Fruit fly (Drosophila melanogaster) Kc167 (cell line): ENCODE measurements around the gene CG7006.

ENCODE experiments used
- Myc ChIP-seq: fragments of >200 bp; optimal IDR thresholded peaks from 2 replicates; lab custom pipeline; 2017; ENCODE audit warnings: missing external identifiers
- Sin3A ChIP-seq: fragments of >200 bp; optimal IDR thresholded peaks from 2 replicates; lab custom pipeline; 2018; ENCODE audit warnings: missing external identifiers
- h ChIP-seq: fragments of >200 bp; optimal IDR thresholded peaks from 3 replicates; lab custom pipeline; 2018; ENCODE audit warnings: missing external identifiers
- insv ChIP-seq: fragments of >200 bp; optimal IDR thresholded peaks from 3 replicates; lab custom pipeline; 2018; ENCODE audit warnings: missing external identifiers
- psq ChIP-seq: fragments of >200 bp; optimal IDR thresholded peaks from 2 replicates; lab custom pipeline; 2017; ENCODE audit warnings: missing external identifiers
- ttk ChIP-seq: sonication (Bioruptor generic); optimal IDR thresholded peaks from 2 replicates; lab custom pipeline; 2017; ENCODE audit warnings: missing external identifiers

Gene CG7006

DNA sequence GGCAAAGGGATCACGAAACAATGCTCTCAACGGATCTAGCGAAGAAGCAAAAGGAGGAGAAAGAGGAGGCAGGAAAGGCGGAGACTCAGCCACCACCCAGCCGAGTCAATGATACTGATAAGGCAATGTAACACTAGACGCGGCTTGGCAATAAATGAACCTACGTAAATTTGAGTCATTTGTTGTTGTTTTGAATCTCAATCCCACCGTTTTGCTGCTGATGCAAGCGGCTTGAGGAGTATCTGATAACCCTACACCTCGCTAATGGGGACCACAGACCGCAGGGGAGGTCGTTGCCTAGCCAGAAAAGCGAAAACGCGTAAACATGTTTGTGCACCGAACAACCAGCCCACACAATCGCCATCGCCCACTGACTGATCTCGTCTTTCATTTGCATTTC lies 28.2 kb downstream of the CG7006 start:
- no peak for TF ChIP-seq Myc
- no peak for TF ChIP-seq ttk

DNA sequence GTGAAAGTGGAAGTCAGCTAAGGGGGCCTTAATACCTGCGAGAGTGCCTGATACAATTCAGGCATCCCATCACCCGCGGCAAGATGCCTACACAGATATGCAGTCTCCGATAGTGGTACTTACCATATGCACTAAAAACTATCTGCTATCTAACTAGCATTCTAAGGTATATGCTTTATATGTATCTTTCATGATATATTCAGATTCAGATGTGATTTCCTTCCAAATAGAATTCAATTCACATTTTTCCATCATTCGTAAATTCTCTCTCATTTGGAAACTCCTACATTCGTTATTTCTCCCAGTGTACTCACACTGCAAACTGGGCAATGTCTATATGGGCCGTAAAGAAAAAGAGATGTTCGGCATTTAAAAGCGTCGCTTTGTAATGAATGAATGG lies 36.0 kb downstream of the CG7006 start:
- TF ChIP-seq h (lab: Kevin White, UChicago) = no peak
- no peak for TF ChIP-seq ttk
- TF ChIP-seq psq (lab: Kevin White, UChicago) = no peak
- no peak for TF ChIP-seq insv (lab: Kevin White, UChicago)

DNA sequence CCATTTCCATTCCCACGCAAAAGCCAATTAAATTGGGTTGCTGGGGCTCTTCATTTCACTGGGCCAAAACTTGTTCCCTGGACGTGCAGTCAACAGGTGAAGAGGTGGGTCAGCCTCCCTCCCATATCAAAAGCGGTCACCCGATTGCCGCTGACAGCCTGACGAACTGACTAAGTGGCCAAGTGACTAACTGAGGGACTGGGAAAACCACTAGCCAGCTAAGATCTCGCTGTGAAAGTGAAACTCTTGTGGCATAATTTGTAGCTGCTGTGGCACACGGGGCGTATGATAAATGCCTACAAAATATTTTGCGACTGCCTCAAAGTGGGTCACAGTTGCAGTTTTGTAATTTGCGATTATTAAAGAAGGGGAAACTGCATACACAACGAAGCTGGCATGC lies 38.0 kb downstream of the CG7006 start:
- no peak for TF ChIP-seq h (lab: Kevin White, UChicago)
- no peak for TF ChIP-seq ttk
- TF ChIP-seq Sin3A (lab: Kevin White, UChicago) = no peak
- TF ChIP-seq psq (lab: Kevin White, UChicago) = no peak
- TF ChIP-seq Myc = no peak
- no peak for TF ChIP-seq insv (lab: Kevin White, UChicago)

DNA sequence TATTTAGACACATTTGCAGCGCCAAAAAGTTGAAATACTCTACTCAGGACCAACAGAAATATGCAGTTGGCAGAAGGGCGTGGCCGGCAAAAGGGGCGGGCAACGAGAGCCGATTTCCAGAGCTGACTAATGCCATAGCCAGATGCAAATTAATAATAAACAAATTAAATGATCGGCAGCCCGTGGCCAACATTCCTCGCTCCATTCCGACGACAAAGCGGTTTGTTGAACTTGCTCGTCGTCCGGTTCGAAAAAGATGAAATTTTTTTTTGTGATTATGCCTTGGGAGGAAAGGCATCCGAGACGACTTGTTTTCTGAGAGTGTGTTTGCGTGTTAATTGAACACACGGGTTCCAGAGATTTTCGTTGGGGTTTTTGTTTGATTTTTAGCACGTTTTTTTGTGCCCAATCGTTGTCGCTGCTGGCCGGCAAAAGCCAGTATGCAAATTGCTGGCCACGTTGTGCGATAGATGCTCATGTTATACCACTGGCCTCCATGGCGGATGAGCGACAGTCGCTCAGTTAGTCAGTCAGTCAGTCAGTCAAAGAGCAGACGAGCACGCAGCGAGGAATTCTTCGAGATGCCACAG lies 39.0 kb downstream of the CG7006 start:
- TF ChIP-seq ttk (no peak), Sin3A (lab: Kevin White, UChicago) (no peak), Myc (no peak), insv (lab: Kevin White, UChicago) (no peak), psq (lab: Kevin White, UChicago) (no peak), h (lab: Kevin White, UChicago) (no peak)

DNA sequence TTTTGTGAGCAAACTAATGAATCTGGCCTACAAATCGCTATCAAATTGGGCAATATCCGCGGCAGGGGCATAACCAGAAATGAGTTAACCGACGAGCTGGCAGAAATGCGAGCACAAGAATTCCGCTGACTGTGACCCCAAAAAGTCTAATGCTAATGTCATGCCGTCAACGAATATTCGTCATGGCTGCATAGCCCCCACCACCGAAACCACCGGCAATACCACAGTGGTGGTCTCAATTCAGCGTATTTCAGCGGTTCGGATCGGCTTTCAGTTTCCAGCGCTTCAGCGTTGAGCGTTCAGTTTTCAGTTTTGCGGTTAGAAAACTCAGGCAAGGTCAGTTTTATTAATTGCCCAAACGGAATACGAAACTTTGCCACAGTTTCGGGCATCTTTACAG lies 39.8 kb downstream of the CG7006 start:
- TF ChIP-seq insv (lab: Kevin White, UChicago) (no peak), Myc (no peak), ttk (no peak), h (lab: Kevin White, UChicago) (no peak), psq (lab: Kevin White, UChicago) (no peak), Sin3A (lab: Kevin White, UChicago) (no peak)

DNA sequence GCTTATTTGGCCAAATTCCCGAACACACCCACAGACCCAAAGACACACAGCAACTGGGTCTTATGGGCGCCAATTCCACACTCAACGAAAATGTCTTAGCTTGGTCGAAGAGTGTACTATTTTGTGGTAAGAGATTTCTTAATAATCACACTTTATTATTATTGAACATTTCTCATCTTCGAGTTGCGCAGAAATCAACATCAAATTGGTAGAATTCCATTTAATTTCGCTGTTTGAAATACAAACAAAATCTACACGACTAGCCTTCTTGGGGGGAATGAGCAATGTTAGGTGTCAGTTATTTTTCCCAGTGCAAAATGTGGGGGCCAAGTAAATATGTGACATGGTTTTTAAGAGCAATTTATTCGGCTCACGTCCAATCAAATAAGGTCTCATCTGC lies 40.5 kb downstream of the CG7006 start:
- TF ChIP-seq ttk = no peak
- TF ChIP-seq insv (lab: Kevin White, UChicago) = no peak
- TF ChIP-seq psq (lab: Kevin White, UChicago) = no peak
- TF ChIP-seq h (lab: Kevin White, UChicago) = no peak
- TF ChIP-seq Sin3A (lab: Kevin White, UChicago) = no peak
- no peak for TF ChIP-seq Myc

DNA sequence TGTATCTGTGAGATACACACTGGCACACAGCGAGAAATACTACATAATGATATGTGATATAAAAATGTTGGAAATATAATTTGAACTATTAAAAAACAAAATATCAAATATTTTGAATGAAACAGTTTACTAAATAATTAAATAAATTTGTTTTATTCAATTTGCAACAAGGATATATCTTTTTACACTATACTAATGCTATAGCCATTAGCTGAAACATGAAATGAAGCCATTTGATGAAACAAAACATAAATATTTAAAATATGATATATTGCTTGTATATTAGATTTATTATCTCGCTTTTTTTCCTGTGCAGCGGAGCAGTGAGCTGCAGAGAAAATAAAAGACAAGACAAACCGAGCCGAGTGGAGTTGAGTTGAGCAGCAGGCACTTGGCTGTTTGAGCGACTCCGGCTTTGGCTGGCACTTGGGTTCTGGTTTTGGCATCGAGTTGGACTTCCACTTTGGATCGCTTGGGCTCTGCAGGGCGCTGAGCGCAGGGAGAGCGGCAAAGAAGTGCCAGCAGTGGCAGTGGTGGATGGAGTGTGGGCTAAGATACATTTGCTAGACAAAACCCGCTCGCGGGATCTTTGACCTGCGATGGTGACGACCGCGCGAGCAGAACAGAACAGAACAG lies 43.0 kb downstream of the CG7006 start:
- TF ChIP-seq psq (lab: Kevin White, UChicago) (no peak), h (lab: Kevin White, UChicago) (no peak), Sin3A (lab: Kevin White, UChicago) (no peak), Myc (no peak)

DNA sequence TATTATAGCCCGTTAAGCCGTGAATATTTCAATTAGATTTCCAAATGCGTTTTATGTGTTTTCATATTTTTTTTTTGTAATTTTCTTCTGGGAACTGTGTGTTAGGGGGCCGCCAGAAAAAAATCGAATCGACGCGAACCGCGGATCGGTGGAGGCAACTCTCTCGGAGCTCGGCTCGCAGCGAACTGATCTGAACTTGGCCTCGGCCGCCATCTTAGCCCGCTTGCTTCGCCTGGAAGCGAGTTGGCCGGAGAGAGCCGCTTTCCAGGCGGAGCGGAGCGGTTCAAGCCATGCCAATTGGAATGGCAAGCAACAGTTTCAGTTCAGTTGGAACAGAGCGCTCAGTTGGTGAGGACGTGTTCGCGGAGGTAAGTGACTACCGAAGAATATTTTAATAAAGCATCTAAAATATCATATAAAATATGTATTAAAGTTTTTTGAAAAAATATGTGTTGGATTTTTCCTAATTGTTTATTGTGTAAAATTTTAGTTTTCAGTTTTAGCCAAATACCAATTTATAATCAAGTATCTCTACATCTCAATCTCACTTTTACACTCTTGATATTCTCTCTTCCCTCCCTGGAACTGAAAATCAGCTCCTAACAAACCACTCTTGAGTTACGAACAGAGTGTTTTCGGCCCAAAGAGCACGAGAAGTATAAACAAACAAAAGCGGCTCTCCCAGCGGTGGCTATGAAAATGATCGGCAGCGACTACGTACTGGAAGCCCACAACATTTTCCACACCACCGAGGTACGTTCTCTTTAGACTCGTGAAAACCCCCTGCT lies 44.2 kb downstream of the CG7006 start, which contains the start of the genes CG31121 and CG11069:
Gene CG31121, minus strand, starts transcription at position 187 of the 788 bp plus-strand sequence.
Gene CG11069, plus strand, starts transcription at position 324 of the 788 bp plus-strand sequence.
- no peak for TF ChIP-seq h (lab: Kevin White, UChicago)
- no peak for TF ChIP-seq Sin3A (lab: Kevin White, UChicago)
- TF ChIP-seq Myc = no peak
- TF ChIP-seq insv (lab: Kevin White, UChicago) = no peak
- TF ChIP-seq psq (lab: Kevin White, UChicago) = no peak
- no peak for TF ChIP-seq ttk

DNA sequence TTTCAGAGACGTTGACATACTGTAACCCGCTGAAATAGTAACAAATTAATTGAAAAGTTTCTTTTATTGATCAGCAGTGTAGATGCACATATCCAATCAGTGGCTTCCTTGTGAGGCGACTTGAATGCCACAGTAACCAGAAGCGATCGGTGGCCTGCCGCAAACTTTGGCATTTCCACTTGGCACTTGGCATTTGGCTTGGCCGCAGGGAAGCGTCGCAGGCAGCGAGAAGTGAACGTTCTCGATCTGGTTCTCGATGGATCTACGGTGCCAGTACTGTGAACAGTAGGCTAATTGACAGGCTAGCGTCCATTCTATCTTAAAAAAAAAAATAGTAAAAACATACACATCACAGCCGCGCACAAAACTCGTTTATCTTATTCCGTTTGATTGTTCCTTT lies 50.4 kb downstream of the CG7006 start, which contains the start of gene CG10845:
Gene CG10845, plus strand, starts transcription at position 301 of the 400 bp plus-strand sequence.
- TF ChIP-seq Myc (no peak), insv (lab: Kevin White, UChicago) (no peak), Sin3A (lab: Kevin White, UChicago) (no peak), psq (lab: Kevin White, UChicago) (no peak), h (lab: Kevin White, UChicago) (no peak), ttk (no peak)
